Worm (Caenorhabditis elegans): ENCODE results near the gene F55E10.4.

DNA sequence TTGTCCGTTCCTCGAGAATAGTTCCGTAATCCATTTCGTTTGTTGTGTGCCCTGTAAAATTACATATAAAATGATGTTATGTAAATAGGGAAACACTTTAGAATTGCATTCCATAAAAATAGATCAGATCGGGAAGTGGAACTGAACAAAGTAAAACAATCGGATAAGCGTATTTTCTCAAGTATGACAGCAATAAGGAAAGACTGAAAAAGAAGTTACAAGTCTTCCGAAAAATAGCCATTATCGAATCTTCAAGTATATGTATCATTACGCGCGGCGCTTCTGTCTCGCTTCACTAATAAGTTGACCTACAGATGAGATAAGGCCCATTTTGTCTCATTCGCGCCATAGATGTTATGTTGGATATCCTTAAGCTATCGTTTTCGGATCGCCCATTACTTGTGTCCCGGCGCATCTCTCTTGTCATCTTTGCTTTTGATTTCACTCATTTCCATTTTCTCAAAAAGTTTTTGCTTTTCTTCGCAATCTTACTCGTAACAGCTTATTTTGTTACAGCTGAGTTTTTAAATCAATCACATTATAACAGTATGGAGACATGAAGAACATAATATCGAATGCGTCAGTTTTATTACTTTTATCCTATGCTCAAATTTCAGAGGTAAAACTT, 42.4 kb downstream of the F55E10.4 start, which contains the start of the genes fis-2 and F13B9.2:
- TF ChIP-seq die-1 (tag; optimal IDR thresholded peaks at IDR 0.05) (no peak), dox-1 (GFP tag; IDR thresholded peaks at IDR 0.05) (no peak), lin-40 (tag; optimal IDR thresholded peaks at IDR 0.05) (no peak), bed-1 (GFP tag; IDR thresholded peaks at IDR 0.05) (no peak), mxl-1 (tag; optimal IDR thresholded peaks at IDR 0.05) (no peak)
